Fruit fly (Drosophila melanogaster) whole organism, embryonic: Measurements from ENCODE around the gene CG11241.
"Not testable (repeated sequence)": the region's sequence is repeated elsewhere in the genome, so short reads cannot be mapped to it uniquely, and the experiment has no call there.

Experiments
- Asciz ChIP-seq: fragments of 200-800 bp; sonication (Bioruptor generic); optimal IDR thresholded peaks from 2 replicates; lab custom pipeline; 2017; ENCODE audit warnings: missing biosample characterization, mild to moderate bottlenecking, missing genetic modification characterization, missing genetic modification reagents
- CG10147 ChIP-seq: fragments of 200-800 bp; sonication (Bioruptor generic); optimal IDR thresholded peaks from 2 replicates; lab custom pipeline; 2019; ENCODE audit warnings: missing biosample characterization, mild to moderate bottlenecking, missing genetic modification characterization, moderate library complexity
- CG1024 ChIP-seq: fragments of 200-800 bp; sonication (Bioruptor generic); IDR thresholded peaks from 2 replicates; pipeline ENCODE4 v1.3.6; 2022; ENCODE audit warnings: missing biosample characterization, missing genetic modification characterization
- CG10267 ChIP-seq: fragments of 200-800 bp; sonication (Bioruptor generic); optimal IDR thresholded peaks from 2 replicates; lab custom pipeline; 2018; ENCODE audit warnings: missing biosample characterization, mild to moderate bottlenecking, missing genetic modification characterization, moderate library complexity
- CG12219 ChIP-seq: fragments of 200-800 bp; sonication (Bioruptor generic); optimal IDR thresholded peaks from 3 replicates; lab custom pipeline; 2018; ENCODE audit warnings: missing biosample characterization, mild to moderate bottlenecking, missing genetic modification characterization
- CG14050 ChIP-seq: fragments of 200-800 bp; sonication (Bioruptor generic); IDR thresholded peaks from 3 replicates; pipeline ENCODE4 v1.3.6; 2022; ENCODE audit warnings: missing biosample characterization, missing genetic modification characterization
- CG14965 ChIP-seq: fragments of 200-800 bp; sonication (Bioruptor generic); optimal IDR thresholded peaks from 2 replicates; lab custom pipeline; 2016; ENCODE audit warnings: missing biosample characterization, missing genetic modification characterization, borderline replicate concordance
- CG17186 ChIP-seq: fragments of 200-800 bp; sonication (Bioruptor generic); optimal IDR thresholded peaks from 3 replicates; lab custom pipeline; 2017; ENCODE audit warnings: missing biosample characterization, missing genetic modification reagents, missing genetic modification characterization
- CG2199 ChIP-seq: fragments of 200-800 bp; sonication (Bioruptor generic); IDR thresholded peaks from 3 replicates; pipeline ENCODE4 v1.3.6; 2022; ENCODE audit warnings: missing biosample characterization, missing genetic modification characterization
- CG3847 ChIP-seq: fragments of 200-800 bp; sonication (Bioruptor generic); IDR thresholded peaks from 2 replicates; pipeline ENCODE4 v1.3.6; 2022; ENCODE audit warnings: missing biosample characterization, missing genetic modification characterization
- CG4360 ChIP-seq: fragments of 200-800 bp; sonication (Bioruptor generic); IDR thresholded peaks from 2 replicates; pipeline ENCODE4 v1.3.6; 2022; ENCODE audit warnings: missing biosample characterization, missing genetic modification characterization
- CG6689 ChIP-seq: fragments of 200-800 bp; sonication (Bioruptor generic); IDR thresholded peaks from 2 replicates; pipeline ENCODE4 v1.3.6; 2022; ENCODE audit warnings: missing biosample characterization, missing genetic modification characterization
- CG7928 ChIP-seq: fragments of 200-800 bp; sonication (Bioruptor generic); optimal IDR thresholded peaks from 2 replicates; lab custom pipeline; 2017; ENCODE audit warnings: missing biosample characterization, mild to moderate bottlenecking, missing genetic modification characterization
- CG8944 ChIP-seq: fragments of 200-800 bp; sonication (Bioruptor generic); optimal IDR thresholded peaks from 3 replicates; lab custom pipeline; 2016; ENCODE audit warnings: missing biosample characterization, missing genetic modification characterization
- CG9215 ChIP-seq: fragments of 200-800 bp; sonication (Bioruptor generic); IDR thresholded peaks from 2 replicates; pipeline ENCODE4 v1.3.6; 2022; ENCODE audit warnings: missing biosample characterization, missing genetic modification characterization
- Dll ChIP-seq: fragments of 200-800 bp; sonication (Bioruptor generic); IDR thresholded peaks from 4 replicates; pipeline ENCODE4 v1.3.6; 2022; ENCODE audit warnings: missing biosample characterization, missing genetic modification characterization; ENCODE audit not compliant: partially characterized antibody
- Doc3 ChIP-seq: fragments of 200-800 bp; sonication (Bioruptor generic); IDR thresholded peaks from 3 replicates; pipeline ENCODE4 v1.3.6; 2022; ENCODE audit warnings: missing biosample characterization, missing genetic modification characterization; ENCODE audit not compliant: partially characterized antibody
- Fer1 ChIP-seq: fragments of 200-800 bp; sonication (Bioruptor generic); optimal IDR thresholded peaks from 2 replicates; lab custom pipeline; 2017; ENCODE audit warnings: missing biosample characterization, mild to moderate bottlenecking, missing genetic modification characterization
- H15 ChIP-seq: fragments of 200-800 bp; sonication (Bioruptor generic); IDR thresholded peaks from 3 replicates; pipeline ENCODE4 v1.3.6; 2022; ENCODE audit warnings: missing biosample characterization, missing genetic modification characterization
- Lim3 ChIP-seq: fragments of 200-800 bp; sonication (Bioruptor generic); IDR thresholded peaks from 2 replicates; pipeline ENCODE4 v1.3.6; 2022; ENCODE audit warnings: missing biosample characterization, missing genetic modification characterization
- Meics ChIP-seq: fragments of 200-800 bp; sonication (Bioruptor generic); optimal IDR thresholded peaks from 2 replicates; lab custom pipeline; 2017; ENCODE audit warnings: missing biosample characterization, mild to moderate bottlenecking, missing genetic modification characterization
- NC2α ChIP-seq: fragments of 200-800 bp; sonication (Bioruptor generic); optimal IDR thresholded peaks from 2 replicates; lab custom pipeline; 2016; ENCODE audit warnings: missing biosample characterization, missing genetic modification characterization
- Nf-YB ChIP-seq: fragments of 200-800 bp; sonication (Bioruptor generic); optimal IDR thresholded peaks from 3 replicates; lab custom pipeline; 2019; ENCODE audit warnings: missing biosample characterization, mild to moderate bottlenecking, missing genetic modification characterization, moderate library complexity
- Optix ChIP-seq: fragments of 200-800 bp; sonication (Bioruptor generic); IDR thresholded peaks from 3 replicates; pipeline ENCODE4 v1.3.6; 2022; ENCODE audit warnings: missing biosample characterization, missing genetic modification characterization
- Trl ChIP-seq, 3 experiments: fragments of >200 bp in 2 of 3; fragments of 200-800 bp in 1 of 3; sonication (Bioruptor generic) in 1 of 3; optimal IDR thresholded peaks; 2 replicates in 1 of 3; 3 replicates in 2 of 3; lab custom pipeline; 2016 to 2017; ENCODE audit warnings: missing biosample characterization in 1 of 3, missing genetic modification characterization in 1 of 3
- YL-1 ChIP-seq: fragments of 200-800 bp; sonication (Bioruptor generic); optimal IDR thresholded peaks from 3 replicates; lab custom pipeline; 2017; ENCODE audit warnings: missing biosample characterization, mild to moderate bottlenecking, missing genetic modification characterization
- abd-A ChIP-seq: fragments of 200-800 bp; sonication (Bioruptor generic); optimal IDR thresholded peaks from 3 replicates; lab custom pipeline; 2019; ENCODE audit warnings: missing biosample characterization, mild to moderate bottlenecking, missing genetic modification characterization, moderate library complexity
- bigmax ChIP-seq: fragments of 200-800 bp; sonication (Bioruptor generic); optimal IDR thresholded peaks from 2 replicates; lab custom pipeline; 2018; ENCODE audit warnings: missing biosample characterization, mild to moderate bottlenecking, missing genetic modification characterization
- cas ChIP-seq: fragments of 200-800 bp; sonication (Bioruptor generic); IDR thresholded peaks from 2 replicates; pipeline ENCODE4 v1.3.6; 2022; ENCODE audit warnings: missing biosample characterization, missing genetic modification characterization
- cg ChIP-seq: fragments of 200-800 bp; sonication (Bioruptor generic); optimal IDR thresholded peaks from 3 replicates; lab custom pipeline; 2019; ENCODE audit warnings: missing biosample characterization, mild to moderate bottlenecking, missing genetic modification characterization, moderate library complexity
- chinmo ChIP-seq: fragments of 200-800 bp; sonication (Bioruptor generic); IDR thresholded peaks from 4 replicates; pipeline ENCODE4 v1.3.6; 2022; ENCODE audit warnings: missing biosample characterization, missing genetic modification characterization; ENCODE audit not compliant: partially characterized antibody
- croc ChIP-seq: fragments of 200-800 bp; sonication (Bioruptor generic); conservative IDR thresholded peaks from 3 replicates; pipeline ENCODE4 v1.3.6; 2022; ENCODE audit warnings: missing biosample characterization, missing genetic modification characterization
- fru ChIP-seq: fragments of >200 bp; optimal IDR thresholded peaks from 2 replicates; lab custom pipeline; 2017
- ftz-f1 ChIP-seq: fragments of 200-800 bp; sonication (Bioruptor generic); optimal IDR thresholded peaks from 2 replicates; lab custom pipeline; 2016; ENCODE audit warnings: missing biosample characterization, missing genetic modification characterization
- gro ChIP-seq: fragments of 200-800 bp; sonication (Bioruptor generic); optimal IDR thresholded peaks from 2 replicates; lab custom pipeline; 2016; ENCODE audit warnings: missing biosample characterization, missing genetic modification characterization
- inv ChIP-seq: fragments of 200-800 bp; sonication (Bioruptor generic); IDR thresholded peaks from 2 replicates; pipeline ENCODE4 v1.3.6; 2022; ENCODE audit warnings: missing biosample characterization, missing genetic modification characterization; ENCODE audit not compliant: partially characterized antibody
- lbe ChIP-seq: fragments of 200-800 bp; sonication (Bioruptor generic); optimal IDR thresholded peaks from 2 replicates; lab custom pipeline; 2016; ENCODE audit warnings: missing biosample characterization, mild to moderate bottlenecking, missing genetic modification characterization
- onecut ChIP-seq: fragments of 200-800 bp; sonication (Bioruptor generic); IDR thresholded peaks from 2 replicates; pipeline ENCODE4 v1.3.6; 2022; ENCODE audit warnings: missing biosample characterization, missing genetic modification characterization
- rib ChIP-seq: fragments of 200-800 bp; sonication (Bioruptor generic); IDR thresholded peaks from 2 replicates; pipeline ENCODE4 v1.3.6; 2022; ENCODE audit warnings: missing biosample characterization, missing genetic modification characterization
- sima ChIP-seq: fragments of 200-800 bp; sonication (Bioruptor generic); optimal IDR thresholded peaks from 2 replicates; lab custom pipeline; 2016; ENCODE audit warnings: missing biosample characterization, missing genetic modification characterization
- so ChIP-seq: fragments of 200-800 bp; sonication (Bioruptor generic); IDR thresholded peaks from 3 replicates; pipeline ENCODE4 v1.3.6; 2022; ENCODE audit warnings: missing biosample characterization, missing genetic modification characterization
- sob ChIP-seq: fragments of 200-800 bp; sonication (Bioruptor generic); IDR thresholded peaks from 2 replicates; pipeline ENCODE4 v1.3.6; 2022; ENCODE audit warnings: missing biosample characterization, missing genetic modification characterization
- stwl ChIP-seq: fragments of 200-800 bp; sonication (Bioruptor generic); optimal IDR thresholded peaks from 3 replicates; lab custom pipeline; 2018; ENCODE audit warnings: missing biosample characterization, mild to moderate bottlenecking, missing genetic modification characterization, moderate library complexity
- trem ChIP-seq: fragments of 200-800 bp; optimal IDR thresholded peaks from 3 replicates; lab custom pipeline; 2019; ENCODE audit warnings: missing biosample characterization, mild to moderate bottlenecking, missing genetic modification characterization, moderate library complexity
- tx ChIP-seq: fragments of 200-800 bp; sonication (Bioruptor generic); optimal IDR thresholded peaks from 2 replicates; lab custom pipeline; 2016; ENCODE audit warnings: missing biosample characterization, missing genetic modification characterization
- zf30C ChIP-seq: fragments of 200-800 bp; sonication (Bioruptor generic); optimal IDR thresholded peaks from 3 replicates; lab custom pipeline; 2018; ENCODE audit warnings: missing biosample characterization, mild to moderate bottlenecking, missing genetic modification characterization

CG11241 gene

DNA sequence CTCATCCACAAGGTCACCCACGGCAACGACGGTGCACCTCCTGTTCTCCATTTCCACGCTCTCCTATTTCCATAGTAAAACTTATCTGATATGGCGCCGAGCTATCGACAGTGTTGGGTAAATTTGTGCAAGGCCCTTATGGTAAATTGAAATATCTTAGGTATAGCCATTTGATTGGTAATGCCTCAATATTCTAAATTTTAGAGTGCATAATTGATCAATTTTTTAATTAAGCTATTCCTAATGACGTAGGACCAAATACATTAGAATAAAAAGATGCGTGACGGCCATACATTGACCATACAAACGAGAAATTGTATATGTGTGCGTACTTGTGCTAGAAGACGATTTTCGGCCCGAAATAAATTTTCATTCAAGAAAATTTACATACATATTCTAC is 16.2 kb downstream of the CG11241 start, which contains the start of gene CG14451:
Gene CG14451 (minus strand): TSS at position 101 of the 400 bp plus-strand sequence.
- TF ChIP-seq croc (GFP tag; lab: Robert Waterston, UW), result no peak
- no peak for TF ChIP-seq fru
- TF ChIP-seq sima, result no peak
- TF ChIP-seq Asciz, result no peak
- TF ChIP-seq trem (tag; lab: Kevin White, UChicago), result no peak
- TF ChIP-seq CG2199 (GFP tag; lab: Robert Waterston, UW), result 0 out of 3 replicates have a peak, but pooled peaks have one; percentile 41
- TF ChIP-seq CG9215 (GFP tag; lab: Robert Waterston, UW), result no peak
- no peak for TF ChIP-seq sob (GFP tag; lab: Robert Waterston, UW)
- TF ChIP-seq CG10267 (tag; lab: Kevin White, UChicago), result peak; percentile 12
- no peak for TF ChIP-seq CG17186 (GFP tag; lab: Kevin White, UChicago)
- TF ChIP-seq stwl, result peak; percentile 67
- no peak for TF ChIP-seq abd-A (tag; lab: Kevin White, UChicago)
- TF ChIP-seq CG7928 (GFP tag; lab: Kevin White, UChicago), result no peak
- no peak for TF ChIP-seq onecut (GFP tag; lab: Robert Waterston, UW)
- TF ChIP-seq H15 (GFP tag; lab: Robert Waterston, UW), result no peak
- TF ChIP-seq NC2α, result no peak

DNA sequence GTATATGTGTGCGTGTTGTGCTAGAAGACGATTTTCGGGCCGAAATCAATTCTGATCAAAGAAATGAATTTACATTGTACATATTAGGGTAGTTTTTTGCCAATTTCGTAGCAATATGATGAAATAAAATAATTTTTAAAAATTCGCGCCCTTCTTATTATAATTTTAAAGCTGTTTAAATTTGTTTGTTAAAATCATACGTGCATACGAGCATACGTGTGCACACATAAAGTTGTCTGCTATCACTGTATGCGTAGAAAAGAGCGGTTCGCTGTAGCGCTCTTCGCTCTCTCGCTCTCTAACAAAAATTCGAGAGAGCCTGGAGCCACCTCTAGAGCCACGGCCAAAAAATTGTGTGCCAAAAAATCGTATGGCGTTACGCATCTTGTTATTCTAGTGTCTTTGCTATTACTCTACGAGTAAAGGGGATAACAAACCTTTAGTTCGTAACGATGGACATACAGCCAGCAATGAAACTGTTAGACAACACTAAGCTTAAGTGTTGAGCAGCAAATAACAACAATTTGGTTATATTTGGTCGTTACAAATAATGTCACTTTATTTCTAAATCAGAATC is 17.4 kb downstream of the CG11241 start, which contains the start of gene mael:
Gene mael (plus strand): TSS at position 510 of the 577 bp plus-strand sequence.
- TF ChIP-seq CG6689 (GFP tag; lab: Robert Waterston, UW) (peak; percentile 71), CG10267 (tag; lab: Kevin White, UChicago) (peak; percentile 36), stwl (peak; percentile 39), rib (GFP tag; lab: Robert Waterston, UW) (0 out of 2 replicates have a peak, but pooled peaks have one; percentile 13), chinmo (GFP tag; lab: Robert Waterston, UW) (0 out of 4 replicates have a peak, but pooled peaks have one; percentile 33), Doc3 (0 out of 3 replicates have a peak, but pooled peaks have one; percentile 6), cg (peak; percentile 65), Dll (0 out of 4 replicates have a peak, but pooled peaks have one; percentile 18), Trl (optimal IDR thresholded peaks at IDR 0.05; lab: Kevin White, UChicago) (peak; percentile 42 to 82)
- TF ChIP-seq Trl (GFP tag; optimal IDR thresholded peaks at IDR 0.05; lab: Kevin White, UChicago), result not testable (repeated sequence)

DNA sequence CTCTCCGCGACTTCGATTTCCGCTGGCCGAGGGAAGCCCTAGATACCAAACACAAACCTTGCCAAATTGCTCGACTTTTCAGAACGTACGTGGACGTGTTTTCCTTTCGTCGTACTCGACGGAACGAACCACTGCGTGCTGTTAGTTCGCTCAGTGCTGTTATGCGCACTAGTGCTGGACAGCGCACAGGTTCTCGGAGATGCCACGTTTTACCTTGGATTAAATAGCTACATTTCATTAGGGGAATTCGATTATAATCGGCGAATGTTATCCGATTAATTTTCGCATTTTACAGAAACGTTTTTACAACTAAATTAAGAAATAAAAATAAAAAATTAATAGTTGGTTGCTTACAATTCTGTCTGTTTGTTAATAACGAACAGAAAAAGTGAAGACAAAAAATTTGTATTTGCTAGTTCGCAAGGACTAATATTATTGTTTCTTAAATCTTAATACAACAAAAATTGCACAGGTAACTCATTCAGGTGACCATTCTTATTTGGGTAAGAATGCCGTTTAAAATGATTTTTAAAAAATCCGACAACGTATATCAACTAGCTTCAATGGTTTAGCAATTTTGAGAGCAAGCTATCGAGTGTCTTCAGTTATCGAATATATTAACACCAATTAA is 21.0 kb downstream of the CG11241 start, which contains the start of the genes ArfGAP3 and CG32452:
Gene ArfGAP3 (minus strand): TSS at position 441 of the 631 bp plus-strand sequence.
Gene CG32452 (plus strand): TSS at position 592 of the 631 bp plus-strand sequence.
- TF ChIP-seq CG4360 (GFP tag; lab: Robert Waterston, UW) (no peak), CG14050 (GFP tag; lab: Robert Waterston, UW) (peak; percentile 61), so (GFP tag; lab: Robert Waterston, UW) (0 out of 3 replicates have a peak, but pooled peaks have one; percentile 45), Nf-YB (GFP tag; lab: Kevin White, UChicago) (peak; percentile 52), CG12219 (peak; percentile 32), Lim3 (no peak), lbe (GFP tag; lab: Kevin White, UChicago) (peak; percentile 31), YL-1 (GFP tag; lab: Kevin White, UChicago) (peak; percentile 62), zf30C (GFP tag; lab: Kevin White, UChicago) (no peak), inv (GFP tag; lab: Robert Waterston, UW) (peak; percentile 47), ftz-f1 (GFP tag; lab: Kevin White, UChicago) (peak; percentile 77), gro (peak; percentile 24), CG8944 (GFP tag; lab: Kevin White, UChicago) (peak; percentile 24), Dll (peak; percentile 86), CG14965 (no peak), Optix (GFP tag; lab: Robert Waterston, UW) (peak; percentile 32; the same call in 1 of the 3 replicates), cas (GFP tag; lab: Robert Waterston, UW) (no peak; the same call in 1 of the 2 replicates), Meics (GFP tag; lab: Kevin White, UChicago) (peak; percentile 73), bigmax (no peak), Fer1 (GFP tag; lab: Kevin White, UChicago) (no peak), CG10147 (peak; percentile 74), CG3847 (peak; percentile 80), CG17186 (GFP tag; lab: Kevin White, UChicago) (peak; percentile 100), tx (GFP tag; lab: Kevin White, UChicago) (peak; percentile 53), CG1024 (GFP tag; lab: Robert Waterston, UW) (0 out of 2 replicates have a peak, but pooled peaks have one; percentile 28)
